Fruit fly (Drosophila melanogaster) whole organism, embryonic: Measurements from ENCODE around the gene Larp7.

Experiments used
- Asciz ChIP-seq: fragments of 200-800 bp; sonication (Bioruptor generic); optimal IDR thresholded peaks from 2 replicates; lab custom pipeline; 2017; ENCODE audit warnings: missing biosample characterization, mild to moderate bottlenecking, missing genetic modification characterization, missing genetic modification reagents
- BEAF-32 ChIP-seq: fragments of 200-800 bp; sonication (Bioruptor generic); optimal IDR thresholded peaks from 3 replicates; lab custom pipeline; 2017; ENCODE audit warnings: missing biosample characterization, missing genetic modification characterization, mild to moderate bottlenecking, moderate library complexity, missing genetic modification reagents
- CG10565 ChIP-seq: fragments of 200-800 bp; sonication (Bioruptor generic); optimal IDR thresholded peaks from 3 replicates; lab custom pipeline; 2016; ENCODE audit warnings: missing biosample characterization, mild to moderate bottlenecking, missing genetic modification characterization
- CG11560 ChIP-seq: fragments of 200-800 bp; sonication (Bioruptor generic); IDR thresholded peaks from 3 replicates; pipeline ENCODE4 v1.3.6; 2022; ENCODE audit warnings: missing biosample characterization, missing genetic modification characterization
- CG12155 ChIP-seq: fragments of 200-800 bp; sonication (Bioruptor generic); optimal IDR thresholded peaks from 3 replicates; lab custom pipeline; 2016; ENCODE audit warnings: missing biosample characterization, missing genetic modification characterization
- CG12769 ChIP-seq: fragments of 200-800 bp; sonication (Bioruptor generic); optimal IDR thresholded peaks from 2 replicates; lab custom pipeline; 2019; ENCODE audit warnings: missing biosample characterization, mild to moderate bottlenecking, missing genetic modification characterization, moderate library complexity
- CG13894 ChIP-seq: fragments of 200-800 bp; sonication (Bioruptor generic); optimal IDR thresholded peaks from 3 replicates; lab custom pipeline; 2018; ENCODE audit warnings: missing biosample characterization, mild to moderate bottlenecking, missing genetic modification characterization, moderate library complexity
- CG1602 ChIP-seq: fragments of 200-800 bp; sonication (Bioruptor generic); optimal IDR thresholded peaks from 3 replicates; lab custom pipeline; 2016; ENCODE audit warnings: missing biosample characterization, missing genetic modification characterization
- CG17359 ChIP-seq: fragments of 200-800 bp; sonication (Bioruptor generic); optimal IDR thresholded peaks from 3 replicates; lab custom pipeline; 2018; ENCODE audit warnings: missing biosample characterization, mild to moderate bottlenecking, missing genetic modification characterization, moderate library complexity
- CG17361 ChIP-seq: fragments of 200-800 bp; sonication (Bioruptor generic); IDR thresholded peaks from 3 replicates; pipeline ENCODE4 v1.3.6; 2022; ENCODE audit warnings: missing biosample characterization, missing genetic modification characterization
- CG17568 ChIP-seq: fragments of 200-800 bp; sonication (Bioruptor generic); optimal IDR thresholded peaks from 2 replicates; lab custom pipeline; 2018; ENCODE audit warnings: missing biosample characterization, mild to moderate bottlenecking, missing genetic modification characterization, moderate library complexity
- CG17829 ChIP-seq: fragments of 200-800 bp; optimal IDR thresholded peaks from 2 replicates; lab custom pipeline; 2019; ENCODE audit warnings: missing biosample characterization, mild to moderate bottlenecking, missing genetic modification characterization, moderate library complexity
- CG1792 ChIP-seq: fragments of 200-800 bp; sonication (Bioruptor generic); optimal IDR thresholded peaks from 2 replicates; lab custom pipeline; 2016; ENCODE audit warnings: missing biosample characterization, missing genetic modification characterization
- CG43689 ChIP-seq: fragments of 200-800 bp; sonication (Bioruptor generic); IDR thresholded peaks from 2 replicates; pipeline ENCODE4 v1.3.6; 2022; ENCODE audit warnings: missing biosample characterization, missing genetic modification characterization
- CG4404 ChIP-seq: fragments of 200-800 bp; sonication (Bioruptor generic); IDR thresholded peaks from 2 replicates; pipeline ENCODE4 v1.3.6; 2022; ENCODE audit warnings: missing biosample characterization, missing genetic modification characterization
- CG4424 ChIP-seq: fragments of 200-800 bp; sonication (Bioruptor generic); optimal IDR thresholded peaks from 3 replicates; lab custom pipeline; 2016; ENCODE audit warnings: missing biosample characterization, missing genetic modification characterization
- CG7745 ChIP-seq: fragments of 200-800 bp; sonication (Bioruptor generic); optimal IDR thresholded peaks from 2 replicates; lab custom pipeline; 2018; ENCODE audit warnings: missing biosample characterization, mild to moderate bottlenecking, missing genetic modification characterization, moderate library complexity
- CG7839 ChIP-seq: fragments of 200-800 bp; sonication (Bioruptor generic); optimal IDR thresholded peaks from 3 replicates; lab custom pipeline; 2018; ENCODE audit warnings: missing biosample characterization, mild to moderate bottlenecking, missing genetic modification characterization, moderate library complexity
- CG8290 ChIP-seq, 3 experiments: fragments of 200-800 bp; sonication (Bioruptor generic); optimal IDR thresholded peaks; 2 replicates each; lab custom pipeline; 2016 to 2019; ENCODE audit warnings: missing biosample characterization in 3 of 3, missing genetic modification characterization in 3 of 3, mild to moderate bottlenecking in 2 of 3, moderate library complexity in 1 of 3
- Dad ChIP-seq: fragments of 200-800 bp; sonication (Bioruptor generic); optimal IDR thresholded peaks from 3 replicates; lab custom pipeline; 2016; ENCODE audit warnings: missing biosample characterization, missing genetic modification characterization
- Dbx ChIP-seq: fragments of 200-800 bp; sonication (Bioruptor generic); IDR thresholded peaks from 3 replicates; pipeline ENCODE4 v1.3.6; 2022; ENCODE audit warnings: missing biosample characterization, missing genetic modification characterization
- HLH54F ChIP-seq: fragments of 200-800 bp; sonication (Bioruptor generic); optimal IDR thresholded peaks from 3 replicates; lab custom pipeline; 2016; ENCODE audit warnings: missing biosample characterization, missing genetic modification characterization
- Hr39 ChIP-seq: fragments of >200 bp; optimal IDR thresholded peaks from 2 replicates; lab custom pipeline; 2017
- Mrtf ChIP-seq: fragments of 200-800 bp; sonication (Bioruptor generic); IDR thresholded peaks from 3 replicates; pipeline ENCODE4 v1.3.6; 2022; ENCODE audit warnings: missing biosample characterization, missing genetic modification characterization
- Ptx1 ChIP-seq: fragments of 200-800 bp; sonication (Bioruptor generic); IDR thresholded peaks from 2 replicates; pipeline ENCODE4 v1.3.6; 2022; ENCODE audit warnings: missing biosample characterization, missing genetic modification characterization
- btn ChIP-seq: fragments of 200-800 bp; sonication (Bioruptor generic); optimal IDR thresholded peaks from 2 replicates; lab custom pipeline; 2016; ENCODE audit warnings: missing biosample characterization, missing genetic modification characterization
- cato ChIP-seq: fragments of 200-800 bp; sonication (Bioruptor generic); optimal IDR thresholded peaks from 2 replicates; lab custom pipeline; 2016; ENCODE audit warnings: missing biosample characterization, missing genetic modification characterization, borderline replicate concordance
- cg ChIP-seq: fragments of 200-800 bp; sonication (Bioruptor generic); optimal IDR thresholded peaks from 3 replicates; lab custom pipeline; 2019; ENCODE audit warnings: missing biosample characterization, mild to moderate bottlenecking, missing genetic modification characterization, moderate library complexity
- chinmo ChIP-seq: fragments of 200-800 bp; sonication (Bioruptor generic); IDR thresholded peaks from 4 replicates; pipeline ENCODE4 v1.3.6; 2022; ENCODE audit warnings: missing biosample characterization, missing genetic modification characterization; ENCODE audit not compliant: partially characterized antibody
- ems ChIP-seq: fragments of 200-800 bp; sonication (Bioruptor generic); optimal IDR thresholded peaks from 3 replicates; lab custom pipeline; 2016; ENCODE audit warnings: missing biosample characterization, missing genetic modification characterization
- ftz-f1 ChIP-seq: fragments of 200-800 bp; sonication (Bioruptor generic); optimal IDR thresholded peaks from 2 replicates; lab custom pipeline; 2016; ENCODE audit warnings: missing biosample characterization, missing genetic modification characterization
- gce ChIP-seq: fragments of 200-800 bp; sonication (Bioruptor generic); IDR thresholded peaks from 3 replicates; pipeline ENCODE4 v1.3.6; 2022; ENCODE audit warnings: missing biosample characterization, missing genetic modification characterization
- grn ChIP-seq: fragments of 200-800 bp; sonication (Bioruptor generic); optimal IDR thresholded peaks from 3 replicates; lab custom pipeline; 2017; ENCODE audit warnings: missing biosample characterization, missing genetic modification characterization
- klu ChIP-seq: fragments of 200-800 bp; sonication (Bioruptor generic); IDR thresholded peaks from 2 replicates; pipeline ENCODE4 v1.3.6; 2022; ENCODE audit warnings: missing biosample characterization, missing genetic modification characterization
- lbe ChIP-seq: fragments of 200-800 bp; sonication (Bioruptor generic); optimal IDR thresholded peaks from 2 replicates; lab custom pipeline; 2016; ENCODE audit warnings: missing biosample characterization, mild to moderate bottlenecking, missing genetic modification characterization
- mirr ChIP-seq: fragments of 200-800 bp; sonication (Bioruptor generic); optimal IDR thresholded peaks from 3 replicates; lab custom pipeline; 2018; ENCODE audit warnings: missing biosample characterization, mild to moderate bottlenecking, missing genetic modification characterization
- nau ChIP-seq: fragments of 200-800 bp; sonication (Bioruptor generic); optimal IDR thresholded peaks from 3 replicates; lab custom pipeline; 2017; ENCODE audit warnings: missing biosample characterization, mild to moderate bottlenecking, missing genetic modification characterization, missing genetic modification reagents
- nerfin-1 ChIP-seq: fragments of 200-800 bp; sonication (Bioruptor generic); optimal IDR thresholded peaks from 3 replicates; lab custom pipeline; 2019; ENCODE audit warnings: missing biosample characterization, mild to moderate bottlenecking, missing genetic modification characterization, moderate library complexity
- nmo ChIP-seq: fragments of 200-800 bp; sonication (Bioruptor generic); optimal IDR thresholded peaks from 2 replicates; lab custom pipeline; 2018; ENCODE audit warnings: missing biosample characterization, mild to moderate bottlenecking, missing genetic modification characterization, moderate library complexity
- pros ChIP-seq: fragments of 200-800 bp; sonication (Bioruptor generic); optimal IDR thresholded peaks from 3 replicates; lab custom pipeline; 2019; ENCODE audit warnings: missing biosample characterization, mild to moderate bottlenecking, missing genetic modification characterization, moderate library complexity
- sc ChIP-seq, 3 experiments: fragments of >200 bp in 2 of 3; fragments of 200-800 bp in 1 of 3; sonication (Bioruptor generic) in 1 of 3; optimal IDR thresholded peaks; 2 replicates in 2 of 3; 3 replicates in 1 of 3; lab custom pipeline; 2017; ENCODE audit warnings: mild to moderate bottlenecking in 1 of 3, missing biosample characterization in 1 of 3, missing genetic modification characterization in 1 of 3, missing genetic modification reagents in 1 of 3
- slbo ChIP-seq: fragments of 200-800 bp; sonication (Bioruptor generic); IDR thresholded peaks from 2 replicates; pipeline ENCODE4 v1.3.6; 2022; ENCODE audit warnings: missing biosample characterization, missing genetic modification characterization
- stwl ChIP-seq: fragments of 200-800 bp; sonication (Bioruptor generic); optimal IDR thresholded peaks from 3 replicates; lab custom pipeline; 2018; ENCODE audit warnings: missing biosample characterization, mild to moderate bottlenecking, missing genetic modification characterization, moderate library complexity
- sug ChIP-seq: fragments of 200-800 bp; optimal IDR thresholded peaks from 2 replicates; lab custom pipeline; 2019; ENCODE audit warnings: missing biosample characterization, mild to moderate bottlenecking, missing genetic modification characterization, moderate library complexity
- tio ChIP-seq: fragments of 200-800 bp; sonication (Bioruptor generic); optimal IDR thresholded peaks from 2 replicates; lab custom pipeline; 2017; ENCODE audit warnings: missing biosample characterization, missing genetic modification characterization, inconsistent platforms
- tna ChIP-seq: fragments of 200-800 bp; sonication (Bioruptor generic); IDR thresholded peaks from 2 replicates; pipeline ENCODE4 v1.3.6; 2022; ENCODE audit warnings: missing biosample characterization, missing genetic modification characterization; ENCODE audit not compliant: partially characterized antibody
- toy ChIP-seq: fragments of 200-800 bp; sonication (Bioruptor generic); IDR thresholded peaks from 2 replicates; pipeline ENCODE4 v1.3.6; 2022; ENCODE audit warnings: missing biosample characterization, missing genetic modification characterization
- unc-4 ChIP-seq: fragments of 200-800 bp; sonication (Bioruptor generic); IDR thresholded peaks from 2 replicates; pipeline ENCODE4 v1.3.6; 2022; ENCODE audit warnings: missing biosample characterization, missing genetic modification characterization; ENCODE audit not compliant: partially characterized antibody
- z ChIP-seq: fragments of 200-800 bp; sonication (Bioruptor generic); IDR thresholded peaks from 3 replicates; pipeline ENCODE4 v1.3.6; 2022; ENCODE audit warnings: missing biosample characterization, missing genetic modification characterization

Gene Larp7

dm6 chrX:9250161-9250831 lies 6.7 kb downstream of the Larp7 start, which contains the start of gene CG17754 (continued):
- TF ChIP-seq CG12769 (tag; lab: Kevin White, UChicago), result no peak
- TF ChIP-seq sc (optimal IDR thresholded peaks at IDR 0.05; lab: Kevin White, UChicago), result no peak
- TF ChIP-seq sc (GFP tag; optimal IDR thresholded peaks at IDR 0.05; lab: Kevin White, UChicago), result no peak
- TF ChIP-seq BEAF-32, result peak; percentile 31
- no peak for TF ChIP-seq HLH54F (GFP tag; lab: Kevin White, UChicago)
- TF ChIP-seq klu (GFP tag; lab: Robert Waterston, UW), result no peak
- no peak for TF ChIP-seq CG4424
- no peak for TF ChIP-seq Asciz (GFP tag; lab: Kevin White, UChicago)
- TF ChIP-seq lbe (GFP tag; lab: Kevin White, UChicago), result no peak
- TF ChIP-seq btn, result no peak
- no peak for TF ChIP-seq pros (GFP tag; lab: Kevin White, UChicago)
- no peak for TF ChIP-seq CG17568 (GFP tag; lab: Kevin White, UChicago)
- TF ChIP-seq CG17361, result no peak
- no peak for TF ChIP-seq slbo
- no peak for TF ChIP-seq Dad
- TF ChIP-seq z (GFP tag; lab: Robert Waterston, UW), result no peak
- TF ChIP-seq CG13894 (tag; lab: Kevin White, UChicago), result no peak
- TF ChIP-seq cg, result peak; percentile 43
- TF ChIP-seq sug (tag; lab: Kevin White, UChicago), result peak; percentile 6
- TF ChIP-seq grn, result no peak
- no peak for TF ChIP-seq Ptx1 (GFP tag; lab: Robert Waterston, UW)
- TF ChIP-seq nau (GFP tag; lab: Kevin White, UChicago), result no peak
- no peak for TF ChIP-seq cato (GFP tag; lab: Kevin White, UChicago)
- no peak for TF ChIP-seq Dbx
- TF ChIP-seq nerfin-1 (tag; lab: Kevin White, UChicago), result peak; percentile 83
- no peak for TF ChIP-seq gce
- no peak for TF ChIP-seq tna (GFP tag; lab: Robert Waterston, UW)
- 0 out of 2 replicates have a peak, but pooled peaks have one; percentile 28 for TF ChIP-seq unc-4 (GFP tag; lab: Robert Waterston, UW)
- no peak for TF ChIP-seq CG11560 (tag; lab: Robert Waterston, UW)
- TF ChIP-seq mirr (GFP tag; lab: Kevin White, UChicago), result no peak
- TF ChIP-seq toy (GFP tag; lab: Robert Waterston, UW), result no peak
- TF ChIP-seq CG43689 (GFP tag; lab: Robert Waterston, UW), result no peak
- no peak for TF ChIP-seq ems (GFP tag; lab: Kevin White, UChicago)
- no peak for TF ChIP-seq CG7839 (tag; lab: Kevin White, UChicago)
- TF ChIP-seq CG10565 (GFP tag; lab: Kevin White, UChicago), result no peak
- TF ChIP-seq CG4404 (GFP tag; lab: Robert Waterston, UW), result no peak
- no peak for TF ChIP-seq ftz-f1
- peak; percentile 0 for TF ChIP-seq CG17829 (tag; lab: Kevin White, UChicago)
- no peak for TF ChIP-seq CG12155 (GFP tag; lab: Kevin White, UChicago)
- TF ChIP-seq CG1792, result no peak
- no peak for TF ChIP-seq CG1602 (GFP tag; lab: Kevin White, UChicago)
- no peak for TF ChIP-seq Mrtf (GFP tag; lab: Robert Waterston, UW)
- TF ChIP-seq Hr39 (lab: Kevin White, UChicago), result no peak
- TF ChIP-seq chinmo (GFP tag; lab: Robert Waterston, UW), result 0 out of 4 replicates have a peak, but pooled peaks have one; percentile 47
- TF ChIP-seq nmo (GFP tag; lab: Kevin White, UChicago), result no peak
- TF ChIP-seq tio, result no peak
- peak; percentile 9 for TF ChIP-seq CG8290 (GFP tag; optimal IDR thresholded peaks at IDR 0.05; lab: Kevin White, UChicago)
- TF ChIP-seq CG8290 (tag; optimal IDR thresholded peaks at IDR 0.05; lab: Kevin White, UChicago), result no peak
- TF ChIP-seq CG7745 (tag; lab: Kevin White, UChicago), result no peak
- TF ChIP-seq CG17359 (tag; lab: Kevin White, UChicago), result peak; percentile 44
- TF ChIP-seq stwl (tag; lab: Kevin White, UChicago), result peak; percentile 77
